Worm (Caenorhabditis elegans) whole organism, L3 larva: ENCODE measurements around the gene str-15.

Experiments used
- aly-2 ChIP-seq: fragments of 150-350 bp; optimal IDR thresholded peaks from 2 replicates; lab custom pipeline; 2014; ENCODE audit warnings: missing biosample characterization, missing genetic modification characterization
- ama-1 ChIP-seq: fragments of 150-350 bp; optimal IDR thresholded peaks from 2 replicates; lab custom pipeline; 2018
- nhr-25 ChIP-seq: sonication (generic microtip); optimal IDR thresholded peaks from 2 replicates; lab custom pipeline; 2017; ENCODE audit warnings: missing biosample characterization, missing genetic modification characterization
- skn-1 ChIP-seq: fragments of 150-350 bp; optimal IDR thresholded peaks from 2 replicates; lab custom pipeline; 2014; ENCODE audit warnings: missing biosample characterization, missing genetic modification characterization
- tbx-2 ChIP-seq: sonication (generic microtip); optimal IDR thresholded peaks from 2 replicates; lab custom pipeline; 2016; ENCODE audit warnings: mild to moderate bottlenecking, missing genetic modification characterization, missing compliant biosample characterization
- unc-39 ChIP-seq: sonication (generic microtip); optimal IDR thresholded peaks from 4 replicates; lab custom pipeline; 2017; ENCODE audit warnings: missing biosample characterization, missing genetic modification characterization

DNA sequence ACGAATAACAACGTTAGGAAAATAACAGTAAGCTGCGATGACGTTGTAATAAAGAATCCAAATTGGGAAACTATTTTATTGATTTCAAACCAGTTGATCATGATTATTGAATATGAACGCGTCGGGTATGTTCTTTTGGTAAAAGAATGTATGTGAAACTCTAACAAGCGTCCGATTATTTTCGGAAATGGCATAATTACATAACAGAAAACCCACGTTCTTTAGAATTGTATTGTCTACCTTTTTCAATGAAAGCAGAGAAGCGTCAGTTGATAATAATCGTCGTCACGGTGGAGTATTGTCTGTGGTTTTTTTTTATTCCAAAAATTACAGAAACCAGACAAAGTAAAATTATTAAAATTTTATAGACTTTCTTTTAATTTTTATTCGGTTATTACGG, 3.5 kb downstream of the str-15 start, which contains the start of gene str-14:
- no peak for TF ChIP-seq skn-1 (tag; lab: Kevin White, UChicago)
- TF ChIP-seq unc-39 (tag; lab: Kevin White, UChicago), result no peak
- no peak for TF ChIP-seq tbx-2 (tag; lab: Kevin White, UChicago)
- no peak for TF ChIP-seq ama-1 (lab: Kevin White, UChicago)
- TF ChIP-seq nhr-25 (tag; lab: Kevin White, UChicago), result no peak
- no peak for TF ChIP-seq aly-2 (tag; lab: Kevin White, UChicago)
